Fruit fly (Drosophila melanogaster): Measurements from ENCODE around the gene CG12605.

The CG12605 gene

dm6 chr3L:3970372-3971031 lies 5.9 kb upstream of the CG12605 start (continued):
- peak; percentile 46; the same call in 1 of the 2 replicates for TF ChIP-seq CG3847 (GFP tag; IDR thresholded peaks at IDR 0.05)
- TF ChIP-seq Dek (tag; optimal IDR thresholded peaks at IDR 0.05): peak; percentile 14
- TF ChIP-seq dmrt99B (tag; optimal IDR thresholded peaks at IDR 0.05): peak; percentile 66
- TF ChIP-seq ATbp (GFP tag; optimal IDR thresholded peaks at IDR 0.05): peak; percentile 24
- no peak for TF ChIP-seq CG4282 (GFP tag; optimal IDR thresholded peaks at IDR 0.05)
- no peak for TF ChIP-seq nom (GFP tag; optimal IDR thresholded peaks at IDR 0.05)
- TF ChIP-seq CG1647 (GFP tag; optimal IDR thresholded peaks at IDR 0.05): no peak
- no peak for TF ChIP-seq CG3838 (GFP tag; optimal IDR thresholded peaks at IDR 0.05)
- peak in 1 of 2 experiments; percentile 65 for TF ChIP-seq Hr51 (GFP tag; optimal IDR thresholded peaks at IDR 0.05)
- TF ChIP-seq trh (GFP tag; optimal IDR thresholded peaks at IDR 0.05): no peak
- no peak for TF ChIP-seq GATAe (GFP tag; conservative IDR thresholded peaks at IDR 0.05)
- no peak for TF ChIP-seq CG6813 (GFP tag; optimal IDR thresholded peaks at IDR 0.05)
- no peak for TF ChIP-seq Bdp1 (GFP tag; optimal IDR thresholded peaks at IDR 0.05)
- no peak for TF ChIP-seq CG7271 (tag; optimal IDR thresholded peaks at IDR 0.05)
- peak; percentile 15 for TF ChIP-seq Chrac-16 (GFP tag; optimal IDR thresholded peaks at IDR 0.05)
- TF ChIP-seq scrt (GFP tag; optimal IDR thresholded peaks at IDR 0.05): peak; percentile 71
- TF ChIP-seq en (GFP tag; optimal IDR thresholded peaks at IDR 0.05): no peak
- TF ChIP-seq CG6765 (GFP tag; optimal IDR thresholded peaks at IDR 0.05): no peak
- no peak for TF ChIP-seq Tbp (GFP tag; optimal IDR thresholded peaks at IDR 0.05)
- TF ChIP-seq gcm2 (GFP tag; optimal IDR thresholded peaks at IDR 0.05): no peak
- TF ChIP-seq Dad (GFP tag; optimal IDR thresholded peaks at IDR 0.05): no peak

- no peak for TF ChIP-seq slbo (GFP tag; IDR thresholded peaks at IDR 0.05)
- no peak for TF ChIP-seq vfl (GFP tag; optimal IDR thresholded peaks at IDR 0.05)
- no peak for TF ChIP-seq Mad (GFP tag; optimal IDR thresholded peaks at IDR 0.05)
- TF ChIP-seq Pdp1 (GFP tag; optimal IDR thresholded peaks at IDR 0.05): peak in 1 of 2 experiments; percentile 90
- peak; percentile 6 for TF ChIP-seq nerfin-1 (tag; optimal IDR thresholded peaks at IDR 0.05)
- TF ChIP-seq pan (optimal IDR thresholded peaks at IDR 0.05): no peak
- no peak for TF ChIP-seq pan (GFP tag; optimal IDR thresholded peaks at IDR 0.05 in 1 of 2, IDR thresholded peaks at IDR 0.05 in 1 of 2)
- peak; percentile 45 for TF ChIP-seq pros (GFP tag; optimal IDR thresholded peaks at IDR 0.05)
- TF ChIP-seq sqz (GFP tag; optimal IDR thresholded peaks at IDR 0.05): peak; percentile 72
- TF ChIP-seq Vsx1 (GFP tag; optimal IDR thresholded peaks at IDR 0.05): no peak
- TF ChIP-seq Trl (optimal IDR thresholded peaks at IDR 0.05): peak in 1 of 2 experiments; percentile 15
- TF ChIP-seq Trl (GFP tag; optimal IDR thresholded peaks at IDR 0.05): no peak
- TF ChIP-seq Deaf1 (tag; optimal IDR thresholded peaks at IDR 0.05): peak; percentile 19
- no peak for TF ChIP-seq HHEX (GFP tag; optimal IDR thresholded peaks at IDR 0.05)
- TF ChIP-seq kah (GFP tag; optimal IDR thresholded peaks at IDR 0.05): peak; percentile 18
- TF ChIP-seq Fer3 (tag; optimal IDR thresholded peaks at IDR 0.05): no peak
- TF ChIP-seq ewg (GFP tag; optimal IDR thresholded peaks at IDR 0.05): peak; percentile 80
- TF ChIP-seq Lhr (GFP tag; optimal IDR thresholded peaks at IDR 0.05): no peak
- TF ChIP-seq CG42726 (GFP tag; IDR thresholded peaks at IDR 0.05; ENCODE audit: partially characterized antibody): no peak
- peak; percentile 31 for TF ChIP-seq CG12155 (GFP tag; optimal IDR thresholded peaks at IDR 0.05)
- no peak for TF ChIP-seq sc (optimal IDR thresholded peaks at IDR 0.05)
- TF ChIP-seq sc (GFP tag; optimal IDR thresholded peaks at IDR 0.05): no peak
- no peak for TF ChIP-seq CG15479 (GFP tag; optimal IDR thresholded peaks at IDR 0.05)
- TF ChIP-seq chinmo (GFP tag; IDR thresholded peaks at IDR 0.05; ENCODE audit: partially characterized antibody): 0 out of 4 replicates have a peak, but pooled peaks have one; percentile 31
- no peak for TF ChIP-seq Gug (GFP tag; IDR thresholded peaks at IDR 0.05)
- TF ChIP-seq z (GFP tag; IDR thresholded peaks at IDR 0.05): 0 out of 3 replicates have a peak, but pooled peaks have one; percentile 5
- no peak for TF ChIP-seq cas (GFP tag; IDR thresholded peaks at IDR 0.05)
- no peak for TF ChIP-seq sens-2 (GFP tag; IDR thresholded peaks at IDR 0.05)
- TF ChIP-seq CG13894 (tag; optimal IDR thresholded peaks at IDR 0.05): peak; percentile 15
Measured at dm6 chr3L:3965102-3965501, 531 bp upstream of the CG12605 start.
